Fruit fly (Drosophila melanogaster): ENCODE measurements around the gene Wdr37.
A peak's percentile ranks its signal among the peaks of the same experiment; 100 is the strongest.

Wdr37 gene

DNA sequence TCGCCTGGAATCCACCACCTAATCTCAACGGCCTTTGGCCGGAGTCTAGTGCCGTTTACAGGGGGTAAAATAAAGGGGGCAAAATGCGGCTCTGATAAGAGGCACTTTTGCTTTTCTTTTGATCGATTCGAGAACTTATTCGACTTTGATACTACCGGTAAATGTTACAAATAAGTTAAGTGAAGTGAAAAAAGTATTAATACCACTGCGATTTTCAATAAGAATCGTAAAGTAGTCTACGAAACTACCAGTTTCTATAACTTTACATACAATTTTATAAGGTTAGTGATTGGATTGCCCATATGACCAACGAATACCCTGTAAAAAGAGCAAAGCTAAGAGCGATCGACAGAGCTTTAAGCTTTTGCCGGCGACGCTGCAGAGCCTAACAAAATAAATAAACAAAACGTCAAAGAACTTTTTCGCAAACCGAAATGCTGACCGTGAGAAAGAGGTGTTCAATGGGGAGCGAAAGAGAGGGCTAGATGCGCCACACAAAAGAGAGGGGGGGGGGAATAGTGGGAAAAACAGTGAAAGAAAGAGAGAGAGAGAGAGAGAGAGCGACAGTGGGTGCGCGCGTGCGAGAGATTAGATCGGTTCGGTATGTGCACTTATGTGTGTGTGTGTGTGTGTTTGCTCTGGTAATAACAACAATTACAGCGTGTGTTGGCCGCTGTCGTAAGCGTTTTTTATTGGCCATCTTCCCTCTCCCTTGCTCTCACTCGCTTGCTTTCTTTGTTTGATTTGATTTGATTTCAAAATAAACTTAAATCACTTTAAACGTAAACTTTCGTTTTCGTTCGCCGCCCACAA is 34.2 kb upstream of the Wdr37 start (continued):
- TF ChIP-seq Bgb (GFP tag; IDR thresholded peaks at IDR 0.05; ENCODE audit: partially characterized antibody) (no peak), cad (GFP tag; optimal IDR thresholded peaks at IDR 0.05) (no peak), pum (GFP tag; optimal IDR thresholded peaks at IDR 0.05) (peak; percentile 38), CG1832 (GFP tag; optimal IDR thresholded peaks at IDR 0.05) (peak; percentile 80), CG7963 (GFP tag; IDR thresholded peaks at IDR 0.05; ENCODE audit: partially characterized antibody) (no peak), NfI (GFP tag; optimal IDR thresholded peaks at IDR 0.05) (peak; percentile 57), bbx (GFP tag; IDR thresholded peaks at IDR 0.05; ENCODE audit: partially characterized antibody) (no peak), Dip3 (GFP tag; optimal IDR thresholded peaks at IDR 0.05) (peak; percentile 64), fd3F (GFP tag; optimal IDR thresholded peaks at IDR 0.05) (peak; percentile 20), CG12942 (GFP tag; optimal IDR thresholded peaks at IDR 0.05) (peak; percentile 30), run (tag; optimal IDR thresholded peaks at IDR 0.05) (no peak), twi (tag; optimal IDR thresholded peaks at IDR 0.05) (no peak), CG14050 (GFP tag; IDR thresholded peaks at IDR 0.05) (peak; percentile 73), dm (GFP tag; optimal IDR thresholded peaks at IDR 0.05) (peak; percentile 22), Nf-YB (GFP tag; optimal IDR thresholded peaks at IDR 0.05) (no peak), psq (GFP tag; optimal IDR thresholded peaks at IDR 0.05) (no peak), dysf (GFP tag; IDR thresholded peaks at IDR 0.05) (peak; percentile 70), CG1233 (GFP tag; optimal IDR thresholded peaks at IDR 0.05) (peak; percentile 57), lov (optimal IDR thresholded peaks at IDR 0.05) (no peak), lov (GFP tag; IDR thresholded peaks at IDR 0.05) (no peak), CG33557 (GFP tag; optimal IDR thresholded peaks at IDR 0.05) (no peak), CG32772 (GFP tag; IDR thresholded peaks at IDR 0.05) (0 out of 2 replicates have a peak, but pooled peaks have one; percentile 36), CG5245 (GFP tag; optimal IDR thresholded peaks at IDR 0.05) (peak; percentile 46), btn (GFP tag; optimal IDR thresholded peaks at IDR 0.05) (peak; percentile 26), CG16779 (GFP tag; IDR thresholded peaks at IDR 0.05) (no peak), Ets97D (GFP tag; optimal IDR thresholded peaks at IDR 0.05) (no peak), zfh2 (GFP tag; optimal IDR thresholded peaks at IDR 0.05) (peak; percentile 55), dan (GFP tag; IDR thresholded peaks at IDR 0.05) (no peak), sqz (GFP tag; optimal IDR thresholded peaks at IDR 0.05) (no peak), CG15696 (tag; optimal IDR thresholded peaks at IDR 0.05) (no peak), Hr78 (GFP tag; optimal IDR thresholded peaks at IDR 0.05) (peak in 1 of 2 experiments; percentile 65), pb (GFP tag; optimal IDR thresholded peaks at IDR 0.05) (peak; percentile 19), CG4282 (GFP tag; optimal IDR thresholded peaks at IDR 0.05) (no peak), sim (GFP tag; IDR thresholded peaks at IDR 0.05) (no peak), YL-1 (GFP tag; optimal IDR thresholded peaks at IDR 0.05) (peak; percentile 4), maf-S (GFP tag; optimal IDR thresholded peaks at IDR 0.05) (peak; percentile 45), CG4730 (GFP tag; IDR thresholded peaks at IDR 0.05) (peak; percentile 56), D19B (GFP tag; optimal IDR thresholded peaks at IDR 0.05) (peak; percentile 99), hbn (GFP tag; IDR thresholded peaks at IDR 0.05; ENCODE audit: partially characterized antibody) (no peak), pnt (GFP tag; optimal IDR thresholded peaks at IDR 0.05) (peak; percentile 60), CG10321 (GFP tag; IDR thresholded peaks at IDR 0.05) (0 out of 2 replicates have a peak, but pooled peaks have one; percentile 53), Bteb2 (GFP tag; optimal IDR thresholded peaks at IDR 0.05) (peak; percentile 26), Dll (GFP tag; IDR thresholded peaks at IDR 0.05; ENCODE audit: partially characterized antibody) (no peak), CG32767 (GFP tag; IDR thresholded peaks at IDR 0.05) (no peak), tgo (GFP tag; IDR thresholded peaks at IDR 0.05) (0 out of 3 replicates have a peak, but pooled peaks have one; percentile 18), CG34376 (GFP tag; optimal IDR thresholded peaks at IDR 0.05) (peak; percentile 27), z (GFP tag; IDR thresholded peaks at IDR 0.05) (no peak), gce (GFP tag; IDR thresholded peaks at IDR 0.05) (peak; percentile 7; the same call in 1 of the 3 replicates), CG31365 (tag; optimal IDR thresholded peaks at IDR 0.05) (no peak)
